Fruit fly (Drosophila melanogaster) whole organism: ENCODE data around the gene Tk.
"Not testable (repeated sequence)": the region's sequence is repeated elsewhere in the genome, so short reads cannot be mapped to it uniquely, and the experiment has no call there.

Experiments used
- CG8478 ChIP-seq: fragments of >200 bp; optimal IDR thresholded peaks from 2 replicates; lab custom pipeline; 2018; ENCODE audit warnings: inconsistent platforms
- Dll ChIP-seq: fragments of >200 bp; optimal IDR thresholded peaks from 2 replicates; lab custom pipeline; 2017
- EcR ChIP-seq, 2 experiments: fragments of >200 bp; optimal IDR thresholded peaks; 2 replicates each; lab custom pipeline; 2017; ENCODE audit warnings: missing biosample characterization in 2 of 2, missing genetic modification characterization in 2 of 2, missing genetic modification reagents in 2 of 2
- pan ChIP-seq: fragments of >200 bp; optimal IDR thresholded peaks from 2 replicates; lab custom pipeline; 2017
- psq ChIP-seq: fragments of >200 bp; optimal IDR thresholded peaks from 2 replicates; lab custom pipeline; 2017
- usp ChIP-seq: fragments of >200 bp; optimal IDR thresholded peaks from 2 replicates; lab custom pipeline; 2017; ENCODE audit warnings: missing biosample characterization, missing genetic modification characterization, mixed read lengths

Gene Tk

dm6 chr3R:11957388-11957787 lies 47.9 kb downstream of the Tk start:
- TF ChIP-seq EcR (GFP tag; optimal IDR thresholded peaks at IDR 0.05; lab: Kevin White, UChicago) = no peak
- no peak for TF ChIP-seq CG8478 (lab: Kevin White, UChicago)
- no peak for TF ChIP-seq psq (lab: Kevin White, UChicago)
- no peak for TF ChIP-seq usp (GFP tag; lab: Kevin White, UChicago)
- no peak for TF ChIP-seq Dll (lab: Kevin White, UChicago)
- TF ChIP-seq pan = no peak

dm6 chr3R:11956444-11956843 lies 48.8 kb downstream of the Tk start, which contains the start of gene Hsp70Aa:
Gene Hsp70Aa (minus strand): TSS chr3R:11956544.
- not testable (repeated sequence) for TF ChIP-seq CG8478 (lab: Kevin White, UChicago); usp (GFP tag; lab: Kevin White, UChicago); Dll (lab: Kevin White, UChicago)

dm6 chr3R:11949387-11950029 lies 55.8 kb downstream of the Tk start, which contains the start of gene CG31211:
Gene CG31211 (plus strand): TSS chr3R:11949680.
- TF ChIP-seq CG8478 (lab: Kevin White, UChicago) (no peak), Dll (lab: Kevin White, UChicago) (no peak), pan (no peak), psq (lab: Kevin White, UChicago) (no peak), usp (GFP tag; lab: Kevin White, UChicago) (no peak), EcR (GFP tag; optimal IDR thresholded peaks at IDR 0.05; lab: Kevin White, UChicago) (no peak)

dm6 chr3R:11948903-11949358 lies 56.3 kb downstream of the Tk start, which contains the start of gene Cad87A:
Gene Cad87A (minus strand): TSS chr3R:11949129.
- TF ChIP-seq pan (no peak), EcR (GFP tag; optimal IDR thresholded peaks at IDR 0.05; lab: Kevin White, UChicago) (no peak), CG8478 (lab: Kevin White, UChicago) (no peak), psq (lab: Kevin White, UChicago) (no peak), Dll (lab: Kevin White, UChicago) (no peak), usp (GFP tag; lab: Kevin White, UChicago) (no peak)

- TF ChIP-seq EcR (GFP tag; optimal IDR thresholded peaks at IDR 0.05; lab: Kevin White, UChicago) = no peak
- no peak for TF ChIP-seq pan
- TF ChIP-seq Dll (lab: Kevin White, UChicago) = no peak
- no peak for TF ChIP-seq CG8478 (lab: Kevin White, UChicago)
- TF ChIP-seq psq (lab: Kevin White, UChicago) = no peak
- no peak for TF ChIP-seq usp (GFP tag; lab: Kevin White, UChicago)
These were observed 57.3 kb downstream of the Tk start for dm6 chr3R:11947959-11948358.

dm6 chr3R:11947079-11947869 lies 58.0 kb downstream of the Tk start:
- TF ChIP-seq psq (lab: Kevin White, UChicago) (no peak), Dll (lab: Kevin White, UChicago) (no peak), EcR (GFP tag; optimal IDR thresholded peaks at IDR 0.05; lab: Kevin White, UChicago) (no peak), pan (no peak), CG8478 (lab: Kevin White, UChicago) (no peak), usp (GFP tag; lab: Kevin White, UChicago) (no peak)

dm6 chr3R:11945450-11946317 lies 59.6 kb downstream of the Tk start:
- TF ChIP-seq Dll (lab: Kevin White, UChicago) (no peak), psq (lab: Kevin White, UChicago) (no peak), pan (no peak), EcR (GFP tag; optimal IDR thresholded peaks at IDR 0.05; lab: Kevin White, UChicago) (no peak), usp (GFP tag; lab: Kevin White, UChicago) (no peak), CG8478 (lab: Kevin White, UChicago) (no peak)
